Fruit fly (Drosophila melanogaster): ENCODE results near the gene CG14439.

DNA sequence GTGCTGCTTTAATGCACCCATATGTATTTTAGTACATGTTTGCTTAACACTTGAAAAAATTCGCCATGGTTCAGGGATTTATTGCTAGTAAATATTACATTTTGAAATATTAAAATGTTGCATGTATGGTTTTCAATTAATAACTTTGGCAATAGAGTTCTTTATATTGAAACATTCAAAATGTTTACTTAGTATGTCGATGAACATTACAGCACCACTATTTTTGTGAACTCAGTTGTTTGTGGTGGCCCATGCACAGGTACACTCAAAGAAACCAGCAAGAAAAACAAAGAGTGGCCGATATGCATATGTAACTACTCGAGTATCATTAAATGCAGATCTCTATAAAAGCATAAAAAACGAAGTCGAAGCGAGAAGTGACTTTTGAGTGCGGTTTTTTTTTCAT lies 45.3 kb upstream of the CG14439 start:
- TF ChIP-seq Hr83 (GFP tag; optimal IDR thresholded peaks at IDR 0.05; ENCODE audit: poor library complexity, severe bottlenecking), result no peak
- TF ChIP-seq lola (GFP tag; optimal IDR thresholded peaks at IDR 0.05), result no peak
